Fruit fly (Drosophila melanogaster) whole organism, embryonic: Measurements from ENCODE around the gene Cdc7.

Source experiments
- B-H1 ChIP-seq: fragments of 200-800 bp; sonication (Bioruptor generic); IDR thresholded peaks from 3 replicates; pipeline ENCODE4 v1.3.6; 2022; ENCODE audit warnings: missing biosample characterization, missing genetic modification characterization
- Bdp1 ChIP-seq: fragments of 200-800 bp; sonication (Bioruptor generic); optimal IDR thresholded peaks from 3 replicates; lab custom pipeline; 2016; ENCODE audit warnings: missing biosample characterization, missing genetic modification characterization
- Bteb2 ChIP-seq: fragments of 200-800 bp; sonication (Bioruptor generic); optimal IDR thresholded peaks from 2 replicates; lab custom pipeline; 2016; ENCODE audit warnings: missing biosample characterization, missing genetic modification characterization
- CG10959 ChIP-seq: fragments of 200-800 bp; sonication (Bioruptor generic); IDR thresholded peaks from 2 replicates; pipeline ENCODE4 v1.3.6; 2022; ENCODE audit warnings: missing biosample characterization, missing genetic modification characterization
- CG15011 ChIP-seq: fragments of 200-800 bp; sonication (Bioruptor generic); optimal IDR thresholded peaks from 3 replicates; lab custom pipeline; 2018; ENCODE audit warnings: missing biosample characterization, mild to moderate bottlenecking, missing genetic modification characterization
- CG15073 ChIP-seq: fragments of 200-800 bp; sonication (Bioruptor generic); optimal IDR thresholded peaks from 2 replicates; lab custom pipeline; 2016; ENCODE audit warnings: missing biosample characterization, missing genetic modification characterization
- CG15514 ChIP-seq: fragments of 200-800 bp; sonication (Bioruptor generic); optimal IDR thresholded peaks from 3 replicates; lab custom pipeline; 2017; ENCODE audit warnings: missing biosample characterization, missing genetic modification characterization, mild to moderate bottlenecking, moderate library complexity, missing genetic modification reagents
- CG15696 ChIP-seq: fragments of 200-800 bp; sonication (Bioruptor generic); optimal IDR thresholded peaks from 2 replicates; lab custom pipeline; 2019; ENCODE audit warnings: missing biosample characterization, mild to moderate bottlenecking, missing genetic modification characterization, moderate library complexity
- CG17612 ChIP-seq: fragments of 200-800 bp; sonication (Bioruptor generic); IDR thresholded peaks from 2 replicates; pipeline ENCODE4 v1.3.6; 2022; ENCODE audit warnings: missing biosample characterization, missing genetic modification characterization
- CG17912 ChIP-seq: fragments of 200-800 bp; sonication (Bioruptor generic); optimal IDR thresholded peaks from 2 replicates; lab custom pipeline; 2018; ENCODE audit warnings: missing biosample characterization, mild to moderate bottlenecking, missing genetic modification characterization
- CG2712 ChIP-seq: fragments of 200-800 bp; optimal IDR thresholded peaks from 3 replicates; lab custom pipeline; 2019; ENCODE audit warnings: missing biosample characterization, mild to moderate bottlenecking, missing genetic modification characterization, moderate library complexity
- CG32532 ChIP-seq: fragments of 200-800 bp; sonication (Bioruptor generic); IDR thresholded peaks from 2 replicates; pipeline ENCODE4 v1.3.6; 2022; ENCODE audit warnings: missing biosample characterization, missing genetic modification characterization
- CG4360 ChIP-seq: fragments of 200-800 bp; sonication (Bioruptor generic); IDR thresholded peaks from 2 replicates; pipeline ENCODE4 v1.3.6; 2022; ENCODE audit warnings: missing biosample characterization, missing genetic modification characterization
- CG6272 ChIP-seq: fragments of 200-800 bp; sonication (Bioruptor generic); IDR thresholded peaks from 2 replicates; pipeline ENCODE4 v1.3.6; 2022; ENCODE audit warnings: missing biosample characterization, missing genetic modification characterization
- CG7271 ChIP-seq: fragments of 200-800 bp; sonication (Bioruptor generic); optimal IDR thresholded peaks from 2 replicates; lab custom pipeline; 2018; ENCODE audit warnings: missing biosample characterization, mild to moderate bottlenecking, missing genetic modification characterization, moderate library complexity
- CG7745 ChIP-seq: fragments of 200-800 bp; sonication (Bioruptor generic); optimal IDR thresholded peaks from 2 replicates; lab custom pipeline; 2018; ENCODE audit warnings: missing biosample characterization, mild to moderate bottlenecking, missing genetic modification characterization, moderate library complexity
- CG8089 ChIP-seq: fragments of 200-800 bp; sonication (Bioruptor generic); optimal IDR thresholded peaks from 3 replicates; lab custom pipeline; 2016; ENCODE audit warnings: missing biosample characterization, missing genetic modification characterization
- CkIIα-i1 ChIP-seq: fragments of 200-800 bp; sonication (Bioruptor generic); IDR thresholded peaks from 2 replicates; pipeline ENCODE4 v1.3.6; 2022; ENCODE audit warnings: missing biosample characterization, missing genetic modification characterization
- GATAe ChIP-seq: fragments of 200-800 bp; sonication (Bioruptor generic); conservative IDR thresholded peaks from 2 replicates; pipeline ENCODE4 v1.3.6; 2022; ENCODE audit warnings: missing biosample characterization, missing genetic modification characterization
- H15 ChIP-seq: fragments of 200-800 bp; sonication (Bioruptor generic); IDR thresholded peaks from 3 replicates; pipeline ENCODE4 v1.3.6; 2022; ENCODE audit warnings: missing biosample characterization, missing genetic modification characterization
- HmgD ChIP-seq: fragments of 200-800 bp; sonication (Bioruptor generic); optimal IDR thresholded peaks from 3 replicates; lab custom pipeline; 2016; ENCODE audit warnings: missing biosample characterization, missing genetic modification characterization
- Hr3 ChIP-seq: fragments of 200-800 bp; sonication (Bioruptor generic); optimal IDR thresholded peaks from 3 replicates; lab custom pipeline; 2016; ENCODE audit warnings: missing biosample characterization, missing genetic modification characterization
- Kr ChIP-seq: fragments of 200-800 bp; sonication (Bioruptor generic); optimal IDR thresholded peaks from 2 replicates; lab custom pipeline; 2017; ENCODE audit warnings: missing biosample characterization, mild to moderate bottlenecking, missing genetic modification characterization
- Nf-YC ChIP-seq: fragments of 200-800 bp; optimal IDR thresholded peaks from 3 replicates; lab custom pipeline; 2019; ENCODE audit warnings: missing biosample characterization, mild to moderate bottlenecking, missing genetic modification characterization, moderate library complexity
- Ravus ChIP-seq: fragments of 200-800 bp; sonication (Bioruptor generic); IDR thresholded peaks from 2 replicates; pipeline ENCODE4 v1.3.6; 2022; ENCODE audit warnings: missing biosample characterization, missing genetic modification characterization
- YL-1 ChIP-seq: fragments of 200-800 bp; sonication (Bioruptor generic); optimal IDR thresholded peaks from 3 replicates; lab custom pipeline; 2017; ENCODE audit warnings: missing biosample characterization, mild to moderate bottlenecking, missing genetic modification characterization
- ac ChIP-seq: fragments of 200-800 bp; sonication (Bioruptor generic); optimal IDR thresholded peaks from 3 replicates; lab custom pipeline; 2017; ENCODE audit warnings: missing biosample characterization, mild to moderate bottlenecking, missing genetic modification characterization
- ato ChIP-seq: fragments of 200-800 bp; sonication (Bioruptor generic); IDR thresholded peaks from 2 replicates; pipeline ENCODE4 v1.3.6; 2022; ENCODE audit warnings: missing biosample characterization, missing genetic modification characterization; ENCODE audit not compliant: partially characterized antibody
- bowl ChIP-seq: fragments of 200-800 bp; sonication (Bioruptor generic); IDR thresholded peaks from 2 replicates; pipeline ENCODE4 v1.3.6; 2022; ENCODE audit warnings: missing biosample characterization, missing genetic modification characterization
- btn ChIP-seq: fragments of 200-800 bp; sonication (Bioruptor generic); optimal IDR thresholded peaks from 2 replicates; lab custom pipeline; 2016; ENCODE audit warnings: missing biosample characterization, missing genetic modification characterization
- cad ChIP-seq: fragments of >200 bp; optimal IDR thresholded peaks from 2 replicates; lab custom pipeline; 2017; ENCODE audit warnings: missing biosample characterization, missing genetic modification characterization
- cato ChIP-seq: fragments of 200-800 bp; sonication (Bioruptor generic); optimal IDR thresholded peaks from 2 replicates; lab custom pipeline; 2016; ENCODE audit warnings: missing biosample characterization, missing genetic modification characterization, borderline replicate concordance
- emc ChIP-seq: fragments of 200-800 bp; sonication (Bioruptor generic); optimal IDR thresholded peaks from 2 replicates; lab custom pipeline; 2016; ENCODE audit warnings: missing biosample characterization, missing genetic modification characterization
- en ChIP-seq: fragments of 200-800 bp; sonication (Bioruptor generic); optimal IDR thresholded peaks from 2 replicates; lab custom pipeline; 2016; ENCODE audit warnings: missing biosample characterization, missing genetic modification characterization
- fd102C ChIP-seq: fragments of 200-800 bp; sonication (Bioruptor generic); optimal IDR thresholded peaks from 2 replicates; lab custom pipeline; 2018; ENCODE audit warnings: missing biosample characterization, mild to moderate bottlenecking, missing genetic modification characterization, moderate library complexity
- grau ChIP-seq: fragments of 200-800 bp; optimal IDR thresholded peaks from 3 replicates; lab custom pipeline; 2019; ENCODE audit warnings: missing biosample characterization, mild to moderate bottlenecking, missing genetic modification characterization, moderate library complexity
- klu ChIP-seq: fragments of 200-800 bp; sonication (Bioruptor generic); IDR thresholded peaks from 2 replicates; pipeline ENCODE4 v1.3.6; 2022; ENCODE audit warnings: missing biosample characterization, missing genetic modification characterization
- knrl ChIP-seq: fragments of 200-800 bp; sonication (Bioruptor generic); IDR thresholded peaks from 3 replicates; pipeline ENCODE4 v1.3.6; 2022; ENCODE audit warnings: missing biosample characterization, missing genetic modification characterization; ENCODE audit not compliant: partially characterized antibody
- lilli ChIP-seq: fragments of 200-800 bp; sonication (Bioruptor generic); optimal IDR thresholded peaks from 3 replicates; lab custom pipeline; 2016; ENCODE audit warnings: missing biosample characterization, missing genetic modification characterization
- luna ChIP-seq: fragments of 200-800 bp; sonication (Bioruptor generic); optimal IDR thresholded peaks from 2 replicates; lab custom pipeline; 2016; ENCODE audit warnings: missing biosample characterization, missing genetic modification characterization
- org-1 ChIP-seq: fragments of 200-800 bp; sonication (Bioruptor generic); optimal IDR thresholded peaks from 2 replicates; lab custom pipeline; 2017; ENCODE audit warnings: missing biosample characterization, missing genetic modification characterization
- ranshi ChIP-seq: fragments of 200-800 bp; sonication (Bioruptor generic); IDR thresholded peaks from 2 replicates; pipeline ENCODE4 v1.3.6; 2022; ENCODE audit warnings: missing biosample characterization, missing genetic modification characterization
- sc ChIP-seq, 3 experiments: fragments of >200 bp in 2 of 3; fragments of 200-800 bp in 1 of 3; sonication (Bioruptor generic) in 1 of 3; optimal IDR thresholded peaks; 2 replicates in 2 of 3; 3 replicates in 1 of 3; lab custom pipeline; 2017; ENCODE audit warnings: mild to moderate bottlenecking in 1 of 3, missing biosample characterization in 1 of 3, missing genetic modification characterization in 1 of 3, missing genetic modification reagents in 1 of 3
- sima ChIP-seq: fragments of 200-800 bp; sonication (Bioruptor generic); optimal IDR thresholded peaks from 2 replicates; lab custom pipeline; 2016; ENCODE audit warnings: missing biosample characterization, missing genetic modification characterization
- so ChIP-seq: fragments of 200-800 bp; sonication (Bioruptor generic); IDR thresholded peaks from 3 replicates; pipeline ENCODE4 v1.3.6; 2022; ENCODE audit warnings: missing biosample characterization, missing genetic modification characterization
- sob ChIP-seq: fragments of 200-800 bp; sonication (Bioruptor generic); IDR thresholded peaks from 2 replicates; pipeline ENCODE4 v1.3.6; 2022; ENCODE audit warnings: missing biosample characterization, missing genetic modification characterization
- vvl ChIP-seq: fragments of 200-800 bp; sonication (Bioruptor generic); IDR thresholded peaks from 2 replicates; pipeline ENCODE4 v1.3.6; 2022; ENCODE audit warnings: missing biosample characterization, missing genetic modification characterization
- wek ChIP-seq: fragments of 200-800 bp; sonication (Bioruptor generic); optimal IDR thresholded peaks from 3 replicates; lab custom pipeline; 2018; ENCODE audit warnings: missing biosample characterization, mild to moderate bottlenecking, missing genetic modification characterization, moderate library complexity
- zen ChIP-seq: fragments of 200-800 bp; sonication (Bioruptor generic); optimal IDR thresholded peaks from 3 replicates; lab custom pipeline; 2018; ENCODE audit warnings: missing biosample characterization, mild to moderate bottlenecking, missing genetic modification characterization, moderate library complexity
- zfh1 ChIP-seq: fragments of 200-800 bp; sonication (Bioruptor generic); IDR thresholded peaks from 3 replicates; pipeline ENCODE4 v1.3.6; 2022; ENCODE audit warnings: missing biosample characterization, missing genetic modification characterization

Gene Cdc7

dm6 chrX:6656023-6656594 is 1.8 kb downstream of the Cdc7 start (continued):
- TF ChIP-seq knrl (GFP tag; lab: Robert Waterston, UW) = no peak
- TF ChIP-seq emc (GFP tag; lab: Kevin White, UChicago) = peak; percentile 59
- no peak for TF ChIP-seq CG7745
- peak; percentile 69 for TF ChIP-seq klu (GFP tag; lab: Robert Waterston, UW)
- peak; percentile 85 for TF ChIP-seq CG32532 (GFP tag; lab: Robert Waterston, UW)
- TF ChIP-seq CG17612 (GFP tag; lab: Robert Waterston, UW) = peak; percentile 53; the same call in 1 of the 2 replicates
- no peak for TF ChIP-seq CG15073 (GFP tag; lab: Kevin White, UChicago)
- peak; percentile 92 for TF ChIP-seq lilli (GFP tag; lab: Kevin White, UChicago)
- peak; percentile 83 for TF ChIP-seq vvl (GFP tag; lab: Robert Waterston, UW)
- peak; percentile 12 for TF ChIP-seq HmgD (GFP tag; lab: Kevin White, UChicago)
- TF ChIP-seq B-H1 (GFP tag; lab: Robert Waterston, UW) = peak; percentile 68
- TF ChIP-seq CG17912 = no peak
- TF ChIP-seq en (GFP tag; lab: Kevin White, UChicago) = peak; percentile 64
- peak; percentile 81; the same call in 2 of the 3 replicates for TF ChIP-seq so (GFP tag; lab: Robert Waterston, UW)
- TF ChIP-seq bowl = 0 out of 2 replicates have a peak, but pooled peaks have one; percentile 5
- peak; percentile 67 for TF ChIP-seq Bdp1 (GFP tag; lab: Kevin White, UChicago)
- TF ChIP-seq zen = peak; percentile 80
- peak; percentile 65 for TF ChIP-seq ranshi (GFP tag; lab: Robert Waterston, UW)
- TF ChIP-seq cato = peak; percentile 70
- TF ChIP-seq wek = peak; percentile 26
- peak; percentile 66 for TF ChIP-seq sima (GFP tag; lab: Kevin White, UChicago)
- no peak for TF ChIP-seq ato (GFP tag; lab: Robert Waterston, UW)
- TF ChIP-seq CG15011 (GFP tag; lab: Kevin White, UChicago) = peak; percentile 80
- TF ChIP-seq CG10959 = peak; percentile 51; the same call in 1 of the 2 replicates
- TF ChIP-seq CG4360 (GFP tag; lab: Robert Waterston, UW) = no peak
- TF ChIP-seq Kr (GFP tag; lab: Kevin White, UChicago) = no peak
- peak; percentile 65 for TF ChIP-seq CG15696 (tag; lab: Kevin White, UChicago)
- TF ChIP-seq luna = peak; percentile 39
- TF ChIP-seq org-1 (GFP tag; lab: Kevin White, UChicago) = peak; percentile 72
- peak; percentile 80 for TF ChIP-seq sob (GFP tag; lab: Robert Waterston, UW)
- peak; percentile 57 for TF ChIP-seq CG6272 (GFP tag; lab: Robert Waterston, UW)
- TF ChIP-seq ac (GFP tag; lab: Kevin White, UChicago) = peak; percentile 63
- peak; percentile 83 for TF ChIP-seq CG2712 (tag; lab: Kevin White, UChicago)
- TF ChIP-seq CG15514 (GFP tag; lab: Kevin White, UChicago) = peak; percentile 71
- TF ChIP-seq CkIIα-i1 = no peak
- peak; percentile 66 for TF ChIP-seq btn
- peak; percentile 46; the same call in 1 of the 2 replicates for TF ChIP-seq Ravus (GFP tag; lab: Robert Waterston, UW)
- TF ChIP-seq Bteb2 (GFP tag; lab: Kevin White, UChicago) = peak; percentile 78
- TF ChIP-seq fd102C = peak; percentile 17
- peak; percentile 79 for TF ChIP-seq Hr3 (GFP tag; lab: Kevin White, UChicago)
- peak; percentile 68 for TF ChIP-seq CG8089 (GFP tag; lab: Kevin White, UChicago)
- TF ChIP-seq YL-1 (GFP tag; lab: Kevin White, UChicago) = peak; percentile 9
- no peak; the same call in 1 of the 2 replicates for TF ChIP-seq GATAe (GFP tag; lab: Robert Waterston, UW)
- TF ChIP-seq grau (tag; lab: Kevin White, UChicago) = peak; percentile 86
- no peak for TF ChIP-seq sc (optimal IDR thresholded peaks at IDR 0.05; lab: Kevin White, UChicago)
- peak; percentile 67 for TF ChIP-seq sc (GFP tag; optimal IDR thresholded peaks at IDR 0.05; lab: Kevin White, UChicago)
- TF ChIP-seq Nf-YC (tag; lab: Kevin White, UChicago) = peak; percentile 72
- peak; percentile 65; the same call in 2 of the 3 replicates for TF ChIP-seq H15 (GFP tag; lab: Robert Waterston, UW)
- TF ChIP-seq zfh1 (GFP tag; lab: Robert Waterston, UW) = peak; percentile 81
- no peak for TF ChIP-seq cad (GFP tag; lab: Kevin White, UChicago)
- no peak for TF ChIP-seq CG7271 (tag; lab: Kevin White, UChicago)
